Worm (Caenorhabditis elegans) whole organism, L3 larva: ENCODE results near the gene haf-8.

Experiments
- nhr-237 ChIP-seq: fragments of 150-350 bp; optimal IDR thresholded peaks from 2 replicates; lab custom pipeline; 2014; ENCODE audit warnings: missing biosample characterization, missing genetic modification characterization
- unc-39 ChIP-seq: sonication (generic microtip); optimal IDR thresholded peaks from 4 replicates; lab custom pipeline; 2017; ENCODE audit warnings: missing biosample characterization, missing genetic modification characterization

Gene haf-8

DNA sequence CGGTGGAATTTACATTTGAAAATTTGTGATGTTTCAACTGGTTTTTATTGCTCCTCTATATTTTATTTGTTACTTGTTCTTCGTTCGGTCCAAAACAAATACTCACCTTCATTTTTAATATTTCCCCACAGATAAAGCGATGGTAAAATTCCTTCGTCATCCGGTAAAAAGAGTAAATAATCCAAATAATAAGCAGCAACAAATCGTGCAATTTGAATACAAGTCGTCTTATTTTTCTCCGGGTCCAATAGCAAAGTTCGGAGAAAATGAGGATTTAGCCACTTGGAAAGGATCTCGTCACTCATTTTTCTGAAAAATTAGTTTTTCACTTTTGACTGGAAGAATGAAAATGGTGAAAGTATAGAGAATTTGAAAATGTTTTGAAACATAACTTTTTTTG, 46.7 kb downstream of the haf-8 start, which contains the start of gene talp-3:
talp-3 (minus strand) TSS at position 315 of the 400 bp plus-strand sequence.
- no peak for TF ChIP-seq unc-39 (tag; lab: Kevin White, UChicago)
- no peak for TF ChIP-seq nhr-237 (tag; lab: Kevin White, UChicago)
